Fruit fly (Drosophila melanogaster) Kc167 (cell line): ENCODE measurements around the gene kkv.
A peak's percentile ranks its signal among the peaks of the same experiment; 100 is the strongest.

ENCODE experiments used
- Myc ChIP-seq: fragments of >200 bp; optimal IDR thresholded peaks from 2 replicates; lab custom pipeline; 2017; ENCODE audit warnings: missing external identifiers
- Sin3A ChIP-seq: fragments of >200 bp; optimal IDR thresholded peaks from 2 replicates; lab custom pipeline; 2018; ENCODE audit warnings: missing external identifiers
- h ChIP-seq: fragments of >200 bp; optimal IDR thresholded peaks from 3 replicates; lab custom pipeline; 2018; ENCODE audit warnings: missing external identifiers
- insv ChIP-seq: fragments of >200 bp; optimal IDR thresholded peaks from 3 replicates; lab custom pipeline; 2018; ENCODE audit warnings: missing external identifiers
- psq ChIP-seq: fragments of >200 bp; optimal IDR thresholded peaks from 2 replicates; lab custom pipeline; 2017; ENCODE audit warnings: missing external identifiers
- ttk ChIP-seq: sonication (Bioruptor generic); optimal IDR thresholded peaks from 2 replicates; lab custom pipeline; 2017; ENCODE audit warnings: missing external identifiers

- TF ChIP-seq Myc (lab: Kevin White, UChicago): no peak
- TF ChIP-seq ttk (lab: Kevin White, UChicago): no peak
- no peak for TF ChIP-seq h (lab: Kevin White, UChicago)
- no peak for TF ChIP-seq insv
- peak; percentile 1 for TF ChIP-seq psq (lab: Kevin White, UChicago)
- no peak for TF ChIP-seq Sin3A (lab: Kevin White, UChicago)
These were observed 21.1 kb downstream of the kkv start, which contains the start of gene Polr2F for dm6 chr3R:5371563-5371962.
